Worm (Caenorhabditis elegans) whole organism, mixed stage, embryonic: ENCODE measurements around the gene syx-5.

Experiments used
- lin-13 ChIP-seq: fragments of 150-350 bp; optimal IDR thresholded peaks from 2 replicates; lab custom pipeline; 2014; ENCODE audit warnings: missing biosample characterization, missing genetic modification characterization
- nhr-12 ChIP-seq: fragments of 150-350 bp; optimal IDR thresholded peaks from 2 replicates; lab custom pipeline; 2014; ENCODE audit warnings: missing biosample characterization, missing genetic modification characterization
- nhr-237 ChIP-seq: fragments of 150-350 bp; optimal IDR thresholded peaks from 2 replicates; lab custom pipeline; 2014; ENCODE audit warnings: missing biosample characterization, missing genetic modification characterization
- snpc-4 ChIP-seq: fragments of 150-350 bp; optimal IDR thresholded peaks from 2 replicates; lab custom pipeline; 2014; ENCODE audit warnings: missing biosample characterization, missing genetic modification characterization
- unc-62 ChIP-seq: fragments of 150-350 bp; optimal IDR thresholded peaks from 2 replicates; lab custom pipeline; 2014; ENCODE audit warnings: missing biosample characterization, missing genetic modification reagents, missing genetic modification characterization

- TF ChIP-seq nhr-237 (tag; lab: Kevin White, UChicago) = no peak
- no peak for TF ChIP-seq nhr-12
- TF ChIP-seq unc-62 (GFP tag; lab: Kevin White, UChicago) = no peak
- TF ChIP-seq snpc-4 (tag; lab: Kevin White, UChicago) = no peak
- TF ChIP-seq lin-13 (tag; lab: Kevin White, UChicago) = no peak
These were observed 2.3 kb downstream of the syx-5 start, which contains the start of gene sel-11 for ce11 chrV:11767028-11767427.
